Worm (Caenorhabditis elegans): ENCODE results near the gene lpin-1.

Gene lpin-1

ce11 chrV:13634149-13634548 is 19.8 kb downstream of the lpin-1 start, which contains the start of gene H37A05.2:
Gene H37A05.2, minus strand, starts transcription at chrV:13634249.
- no peak for TF ChIP-seq unc-62 (GFP tag; optimal IDR thresholded peaks at IDR 0.05)

ce11 chrV:13627103-13627623 is 26.8 kb downstream of the lpin-1 start, which contains the start of gene sde-2:
Gene sde-2, plus strand, starts transcription at chrV:13627573.
- TF ChIP-seq unc-62 (GFP tag; optimal IDR thresholded peaks at IDR 0.05): no peak

DNA sequence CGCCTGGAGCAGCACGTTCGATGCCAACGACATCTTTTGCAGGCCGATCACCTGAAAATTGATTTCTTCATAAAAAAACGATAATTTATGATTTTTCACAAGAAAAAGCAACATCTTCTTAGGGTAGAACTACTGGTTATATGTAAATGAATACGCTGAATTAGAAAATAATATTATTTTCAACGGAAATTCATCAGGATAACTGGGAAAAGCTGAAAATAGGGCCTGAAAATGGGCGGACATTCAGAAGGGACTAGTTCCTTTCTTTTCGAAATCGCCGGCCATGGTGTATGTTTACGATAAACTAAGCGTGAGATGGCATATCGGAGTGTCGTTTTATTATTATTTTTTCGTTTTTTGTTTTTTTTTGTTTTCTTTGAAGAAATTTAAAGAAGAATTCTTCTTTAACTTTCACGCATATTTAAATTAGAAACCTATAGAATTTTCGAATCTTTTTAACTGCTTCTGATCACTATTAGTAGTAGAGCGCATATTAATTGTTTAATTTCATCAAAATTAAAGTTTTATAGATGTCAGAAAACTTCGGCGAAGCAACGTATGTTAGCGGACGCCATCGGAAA is 28.3 kb downstream of the lpin-1 start, which contains the start of the genes nduv-2 and F53F4.12:
TSS of gene nduv-2 (minus strand) at position 51 of the 581 bp plus-strand sequence.
TSS of gene F53F4.12 (plus strand) at position 531 of the 581 bp plus-strand sequence.
- TF ChIP-seq unc-62 (GFP tag; optimal IDR thresholded peaks at IDR 0.05): no peak

DNA sequence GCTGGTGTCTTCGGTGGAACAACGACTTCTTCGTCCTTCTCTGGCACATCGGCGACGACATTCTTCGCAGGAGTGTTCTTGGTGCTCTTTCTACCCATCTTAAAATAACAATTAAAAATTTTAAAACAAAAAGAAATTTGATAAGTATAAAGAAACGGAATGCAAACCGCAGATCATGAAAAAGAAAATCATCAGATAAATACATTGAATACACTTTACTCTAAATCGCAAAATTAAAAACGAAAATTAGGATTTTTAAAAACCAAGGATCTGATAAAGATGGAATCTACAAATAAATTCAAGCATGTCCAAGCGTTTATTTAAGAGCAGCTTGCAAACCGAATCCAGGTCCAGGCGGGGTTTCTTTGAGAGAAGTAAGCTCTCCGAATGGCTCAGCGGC is 29.5 kb downstream of the lpin-1 start, which contains the start of gene F53F4.11:
TSS of gene F53F4.11 (minus strand) at position 101 of the 400 bp plus-strand sequence.
- TF ChIP-seq unc-62 (GFP tag; optimal IDR thresholded peaks at IDR 0.05): no peak

ce11 chrV:13621720-13622119 is 32.2 kb downstream of the lpin-1 start, which contains the start of gene F53F4.16:
Gene F53F4.16, minus strand, starts transcription at chrV:13621820.
- no peak for TF ChIP-seq unc-62 (GFP tag; optimal IDR thresholded peaks at IDR 0.05)

- TF ChIP-seq unc-62 (GFP tag; optimal IDR thresholded peaks at IDR 0.05): no peak
These were observed 33.3 kb downstream of the lpin-1 start, which contains the start of gene F53F4.15 for ce11 chrV:13620676-13621075. Gene F53F4.15, plus strand, starts transcription at chrV:13620976.

DNA sequence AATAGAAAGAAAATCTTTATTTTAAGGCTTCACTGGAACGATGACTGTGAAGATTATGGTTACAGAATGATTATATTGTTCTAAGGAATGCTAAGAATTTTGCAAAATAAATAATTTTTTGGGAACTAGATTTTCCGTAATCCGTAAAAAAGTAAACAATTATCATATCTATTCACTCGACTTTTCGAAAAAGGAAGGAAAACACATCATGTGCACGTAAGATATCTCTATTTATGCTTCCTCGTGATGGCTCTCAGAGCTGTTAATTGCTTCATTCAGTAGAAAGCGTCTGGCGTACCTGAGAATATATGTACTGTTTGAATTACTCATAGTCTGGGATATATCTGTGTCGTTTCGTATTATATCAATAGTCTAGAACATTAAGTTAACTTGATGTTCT is 34.2 kb downstream of the lpin-1 start, which contains the start of gene srd-11:
TSS of gene srd-11 (minus strand) at position 101 of the 400 bp plus-strand sequence.
- no peak for TF ChIP-seq unc-62 (GFP tag; optimal IDR thresholded peaks at IDR 0.05)

ce11 chrV:13613870-13614269 is 40.1 kb downstream of the lpin-1 start, which contains the start of gene F53F4.7:
Gene F53F4.7, minus strand, starts transcription at chrV:13613970.
- no peak for TF ChIP-seq unc-62 (GFP tag; optimal IDR thresholded peaks at IDR 0.05)

- TF ChIP-seq unc-62 (GFP tag; optimal IDR thresholded peaks at IDR 0.05): no peak
These were observed 42.1 kb downstream of the lpin-1 start, which contains the start of gene spig-9 for ce11 chrV:13611782-13612181. Gene spig-9, minus strand, starts transcription at chrV:13611882.

DNA sequence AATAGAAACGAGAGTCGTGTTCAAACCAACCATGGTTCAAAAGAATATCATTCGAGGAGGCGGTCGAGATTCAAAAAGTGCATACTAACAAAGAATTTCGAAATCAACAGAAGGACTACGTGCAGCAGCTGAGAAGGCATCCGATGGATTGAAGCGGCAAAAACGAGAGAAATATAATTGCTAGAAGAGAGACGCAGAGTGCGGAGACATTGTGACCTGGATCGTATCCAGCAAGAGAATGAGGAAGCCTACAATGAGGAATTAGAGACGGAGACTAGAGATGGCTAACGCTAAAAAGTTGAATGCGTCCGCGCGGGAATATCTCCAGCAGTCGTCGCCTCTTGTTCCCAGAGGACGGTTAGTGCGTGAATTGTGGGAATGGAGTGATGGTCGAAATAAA is 44.1 kb downstream of the lpin-1 start:
- TF ChIP-seq unc-62 (GFP tag; optimal IDR thresholded peaks at IDR 0.05): no peak

ce11 chrV:13608486-13608885 is 45.4 kb downstream of the lpin-1 start:
- no peak for TF ChIP-seq unc-62 (GFP tag; optimal IDR thresholded peaks at IDR 0.05)

DNA sequence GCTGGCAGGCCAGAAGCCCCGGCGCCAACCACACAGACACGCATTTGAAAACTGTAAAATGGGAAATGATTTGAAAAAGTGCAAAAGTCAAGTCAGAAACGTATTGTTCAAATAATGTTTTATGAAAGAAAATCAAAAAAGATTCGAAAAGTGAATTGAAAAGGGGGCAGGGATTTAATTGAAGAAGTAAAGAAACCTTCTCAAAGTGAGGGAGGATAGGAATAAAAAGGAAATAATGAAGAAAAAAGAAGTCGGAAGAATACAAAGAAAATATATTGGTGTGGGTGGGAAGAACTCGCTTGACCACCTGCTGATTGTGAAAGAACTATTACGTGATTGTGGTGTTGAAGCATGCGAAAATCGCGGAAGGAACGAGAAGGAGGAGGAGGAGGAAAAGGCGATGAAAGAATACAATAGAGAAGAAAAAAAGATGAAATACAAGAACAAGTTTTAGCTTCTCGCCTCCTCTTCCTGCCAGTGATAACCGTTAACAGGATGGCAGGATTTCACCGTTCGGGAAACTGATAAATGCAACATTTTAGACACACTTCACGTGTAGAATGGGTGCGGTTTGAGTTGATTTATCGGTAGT is 47.2 kb downstream of the lpin-1 start, which contains the start of gene fmo-4:
TSS of gene fmo-4 (minus strand) at position 51 of the 592 bp plus-strand sequence.
- no peak for TF ChIP-seq unc-62 (GFP tag; optimal IDR thresholded peaks at IDR 0.05)

DNA sequence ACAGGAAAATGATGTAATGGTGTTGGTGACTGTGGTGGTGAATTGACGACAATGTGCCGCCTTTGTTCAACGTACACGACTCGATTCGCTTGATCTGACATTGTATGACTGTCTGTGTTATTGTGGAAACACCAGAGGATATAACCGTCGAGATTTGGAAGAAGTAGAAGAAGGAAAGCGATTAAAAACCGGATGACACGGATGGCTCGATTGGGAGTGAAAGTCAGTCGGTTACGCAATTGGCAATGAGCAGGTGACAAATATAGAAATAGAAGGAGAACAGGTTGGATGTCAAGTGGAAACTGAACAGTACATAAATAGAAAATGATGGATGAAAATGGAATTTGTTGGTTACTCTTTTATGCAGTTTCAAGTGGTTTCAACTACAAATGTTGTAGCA is 53.0 kb downstream of the lpin-1 start, which contains the start of gene rdy-2:
TSS of gene rdy-2 (minus strand) at position 101 of the 400 bp plus-strand sequence.
- no peak for TF ChIP-seq unc-62 (GFP tag; optimal IDR thresholded peaks at IDR 0.05)

Measured in whole organism, dauer.